Worm (Caenorhabditis elegans) whole organism, L4 larva: ENCODE data around the gene str-6.

Source experiments
- ceh-82 ChIP-seq: sonication (generic microtip); optimal IDR thresholded peaks from 2 replicates; lab custom pipeline; 2017; ENCODE audit warnings: missing biosample characterization, missing genetic modification characterization
- fos-1 ChIP-seq: fragments of 150-350 bp; optimal IDR thresholded peaks from 2 replicates; lab custom pipeline; 2014; ENCODE audit warnings: missing biosample characterization, missing genetic modification characterization
- nhr-111 ChIP-seq: fragments of 200-800 bp; sonication (Bioruptor generic); optimal IDR thresholded peaks from 2 replicates; lab custom pipeline; 2018; ENCODE audit warnings: mild to moderate bottlenecking, missing genetic modification characterization, missing compliant biosample characterization

DNA sequence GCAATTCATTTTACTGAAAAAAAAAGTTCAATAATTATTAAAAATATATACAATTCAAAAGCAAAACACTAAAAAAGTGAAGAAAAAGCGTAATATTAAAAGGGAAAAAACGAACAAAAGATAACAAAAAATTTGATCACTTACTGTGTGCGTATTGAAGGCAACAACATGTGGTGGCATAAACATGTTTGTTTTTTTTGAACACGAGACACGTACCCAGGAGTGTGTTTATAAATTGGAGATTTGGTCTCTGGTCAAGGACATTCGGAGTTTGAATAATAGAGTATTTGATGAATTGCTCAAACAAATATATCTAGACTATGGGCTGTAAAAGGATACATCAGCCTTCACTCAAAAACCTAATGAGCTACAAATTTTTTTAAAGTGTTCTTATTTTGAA lies 34.4 kb downstream of the str-6 start:
- no peak for TF ChIP-seq nhr-111 (GFP tag; lab: Kevin White, UChicago)
- TF ChIP-seq ceh-82 (tag; lab: Kevin White, UChicago), result no peak
- TF ChIP-seq fos-1, result no peak
